Fruit fly (Drosophila melanogaster): ENCODE data around the gene CG15554.

The CG15554 gene

dm6 chr3R:31125746-31126199, at the start of gene CG15554:
Gene CG15554 (plus strand): TSS chr3R:31126149.
- TF ChIP-seq EcR (GFP tag; optimal IDR thresholded peaks at IDR 0.05): no peak
- no peak for TF ChIP-seq pan (optimal IDR thresholded peaks at IDR 0.05)
- no peak for TF ChIP-seq psq (optimal IDR thresholded peaks at IDR 0.05)
- TF ChIP-seq CG8478 (optimal IDR thresholded peaks at IDR 0.05): no peak
- TF ChIP-seq usp (GFP tag; optimal IDR thresholded peaks at IDR 0.05): no peak
- TF ChIP-seq Dll (optimal IDR thresholded peaks at IDR 0.05): no peak

- no peak for TF ChIP-seq pan (optimal IDR thresholded peaks at IDR 0.05)
- TF ChIP-seq EcR (GFP tag; optimal IDR thresholded peaks at IDR 0.05): no peak
- TF ChIP-seq CG8478 (optimal IDR thresholded peaks at IDR 0.05): no peak
- no peak for TF ChIP-seq psq (optimal IDR thresholded peaks at IDR 0.05)
- no peak for TF ChIP-seq Dll (optimal IDR thresholded peaks at IDR 0.05)
- TF ChIP-seq usp (GFP tag; optimal IDR thresholded peaks at IDR 0.05): no peak
Measured at dm6 chr3R:31086394-31086793, 39.6 kb upstream of the CG15554 start.

- TF ChIP-seq psq (optimal IDR thresholded peaks at IDR 0.05): no peak
- TF ChIP-seq CG8478 (optimal IDR thresholded peaks at IDR 0.05): no peak
- no peak for TF ChIP-seq usp (GFP tag; optimal IDR thresholded peaks at IDR 0.05)
- no peak for TF ChIP-seq Dll (optimal IDR thresholded peaks at IDR 0.05)
- no peak for TF ChIP-seq EcR (GFP tag; optimal IDR thresholded peaks at IDR 0.05)
- no peak for TF ChIP-seq pan (optimal IDR thresholded peaks at IDR 0.05)
Measured at dm6 chr3R:31089985-31090384, 36.0 kb upstream of the CG15554 start.

dm6 chr3R:31097221-31097620, 28.7 kb upstream of the CG15554 start, which contains the start of gene CG11317:
Gene CG11317 (minus strand): TSS chr3R:31097321.
- TF ChIP-seq pan (optimal IDR thresholded peaks at IDR 0.05) (no peak), CG8478 (optimal IDR thresholded peaks at IDR 0.05) (no peak), EcR (GFP tag; optimal IDR thresholded peaks at IDR 0.05) (no peak), psq (optimal IDR thresholded peaks at IDR 0.05) (no peak), usp (GFP tag; optimal IDR thresholded peaks at IDR 0.05) (no peak), Dll (optimal IDR thresholded peaks at IDR 0.05) (no peak)

- no peak for TF ChIP-seq EcR (GFP tag; optimal IDR thresholded peaks at IDR 0.05)
- no peak for TF ChIP-seq Dll (optimal IDR thresholded peaks at IDR 0.05)
- TF ChIP-seq psq (optimal IDR thresholded peaks at IDR 0.05): no peak
- no peak for TF ChIP-seq CG8478 (optimal IDR thresholded peaks at IDR 0.05)
- no peak for TF ChIP-seq pan (optimal IDR thresholded peaks at IDR 0.05)
- TF ChIP-seq usp (GFP tag; optimal IDR thresholded peaks at IDR 0.05): no peak
Measured at dm6 chr3R:31101069-31101468, 24.9 kb upstream of the CG15554 start, which contains the start of gene CG15553. Gene CG15553 (minus strand): TSS chr3R:31101169.

- no peak for TF ChIP-seq pan (optimal IDR thresholded peaks at IDR 0.05)
- TF ChIP-seq CG8478 (optimal IDR thresholded peaks at IDR 0.05): no peak
- no peak for TF ChIP-seq psq (optimal IDR thresholded peaks at IDR 0.05)
- no peak for TF ChIP-seq usp (GFP tag; optimal IDR thresholded peaks at IDR 0.05)
Measured at dm6 chr3R:31109126-31109525, 16.8 kb upstream of the CG15554 start, which contains the start of gene Mayo. Gene Mayo (minus strand): TSS chr3R:31109191.

dm6 chr3R:31119854-31120423, 6.0 kb upstream of the CG15554 start:
- TF ChIP-seq Dll (optimal IDR thresholded peaks at IDR 0.05) (no peak), usp (GFP tag; optimal IDR thresholded peaks at IDR 0.05) (no peak), CG8478 (optimal IDR thresholded peaks at IDR 0.05) (no peak), pan (optimal IDR thresholded peaks at IDR 0.05) (no peak), psq (optimal IDR thresholded peaks at IDR 0.05) (no peak), EcR (GFP tag; optimal IDR thresholded peaks at IDR 0.05) (no peak)

- TF ChIP-seq psq (optimal IDR thresholded peaks at IDR 0.05): no peak
- TF ChIP-seq EcR (GFP tag; optimal IDR thresholded peaks at IDR 0.05): no peak
- TF ChIP-seq pan (optimal IDR thresholded peaks at IDR 0.05): no peak
- no peak for TF ChIP-seq Dll (optimal IDR thresholded peaks at IDR 0.05)
- no peak for TF ChIP-seq CG8478 (optimal IDR thresholded peaks at IDR 0.05)
- TF ChIP-seq usp (GFP tag; optimal IDR thresholded peaks at IDR 0.05): no peak
Measured at dm6 chr3R:31123315-31123714, 2.6 kb upstream of the CG15554 start, which contains the start of gene Prosalpha3T. Gene Prosalpha3T (minus strand): TSS chr3R:31123415.

- TF ChIP-seq pan (optimal IDR thresholded peaks at IDR 0.05) (no peak), usp (GFP tag; optimal IDR thresholded peaks at IDR 0.05) (no peak), psq (optimal IDR thresholded peaks at IDR 0.05) (no peak), Dll (optimal IDR thresholded peaks at IDR 0.05) (no peak), CG8478 (optimal IDR thresholded peaks at IDR 0.05) (no peak), EcR (GFP tag; optimal IDR thresholded peaks at IDR 0.05) (no peak)
Measured at dm6 chr3R:31127357-31127775, 1.4 kb downstream of the CG15554 start.

- TF ChIP-seq usp (GFP tag; optimal IDR thresholded peaks at IDR 0.05) (no peak), pan (optimal IDR thresholded peaks at IDR 0.05) (no peak), CG8478 (optimal IDR thresholded peaks at IDR 0.05) (no peak), psq (optimal IDR thresholded peaks at IDR 0.05) (no peak), Dll (optimal IDR thresholded peaks at IDR 0.05) (no peak), EcR (GFP tag; optimal IDR thresholded peaks at IDR 0.05) (no peak)
Measured at dm6 chr3R:31130566-31130965, 4.6 kb downstream of the CG15554 start, which contains the start of gene Ktch. Gene Ktch (minus strand): TSS chr3R:31130666.

- no peak for TF ChIP-seq psq (optimal IDR thresholded peaks at IDR 0.05)
- TF ChIP-seq pan (optimal IDR thresholded peaks at IDR 0.05): no peak
- TF ChIP-seq usp (GFP tag; optimal IDR thresholded peaks at IDR 0.05): no peak
- no peak for TF ChIP-seq CG8478 (optimal IDR thresholded peaks at IDR 0.05)
Measured at dm6 chr3R:31134056-31134455, 8.1 kb downstream of the CG15554 start, which contains the start of gene Gycbeta100B. Gene Gycbeta100B (plus strand): TSS chr3R:31134392.

- TF ChIP-seq usp (GFP tag; optimal IDR thresholded peaks at IDR 0.05): no peak
- no peak for TF ChIP-seq CG8478 (optimal IDR thresholded peaks at IDR 0.05)
- no peak for TF ChIP-seq Dll (optimal IDR thresholded peaks at IDR 0.05)
Measured at dm6 chr3R:31141691-31142090, 15.7 kb downstream of the CG15554 start.

- no peak for TF ChIP-seq Dll (optimal IDR thresholded peaks at IDR 0.05)
- no peak for TF ChIP-seq CG8478 (optimal IDR thresholded peaks at IDR 0.05)
- no peak for TF ChIP-seq psq (optimal IDR thresholded peaks at IDR 0.05)
- TF ChIP-seq usp (GFP tag; optimal IDR thresholded peaks at IDR 0.05): no peak
- no peak for TF ChIP-seq pan (optimal IDR thresholded peaks at IDR 0.05)
- TF ChIP-seq EcR (GFP tag; optimal IDR thresholded peaks at IDR 0.05): no peak
Measured at dm6 chr3R:31146920-31147319, 21.0 kb downstream of the CG15554 start.
